Fruit fly (Drosophila melanogaster): Measurements from ENCODE around the gene Gss1.

DNA sequence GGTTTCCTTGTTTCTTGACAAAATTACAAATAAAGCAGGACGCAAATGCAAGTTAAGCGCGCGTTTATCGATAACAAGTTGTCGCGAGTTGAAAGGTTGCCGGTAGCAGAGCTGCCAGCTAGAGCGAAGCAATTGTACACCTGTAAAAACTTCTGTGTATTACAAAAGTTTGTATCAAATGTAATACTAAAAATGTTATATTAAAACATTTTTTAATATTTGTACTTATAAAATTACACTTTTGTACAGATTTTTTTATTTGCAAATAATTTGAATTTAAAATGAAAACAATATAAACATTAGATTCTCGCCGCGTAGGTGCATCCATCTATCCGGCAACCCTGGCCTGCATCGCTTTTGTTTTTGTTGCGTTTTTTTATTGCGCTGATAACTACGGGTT, 44.7 kb upstream of the Gss1 start, which contains the start of the genes CG8142 and Ucp4A:
- no peak for TF ChIP-seq CG8478 (optimal IDR thresholded peaks at IDR 0.05)
- TF ChIP-seq CTCF (optimal IDR thresholded peaks at IDR 0.05) = no peak

Data from S2 (cell line).